Worm (Caenorhabditis elegans) whole organism, young adult: ENCODE measurements around the gene ent-7.

Experiments used
- B0019.2 ChIP-seq: fragments of 200-800 bp; sonication (Bioruptor generic); conservative IDR thresholded peaks from 2 replicates; pipeline ENCODE4 v1.3.6; 2022; ENCODE audit warnings: missing genetic modification reagents, missing genetic modification characterization, missing compliant biosample characterization
- B0035.1 ChIP-seq: sonication (generic microtip); optimal IDR thresholded peaks from 2 replicates; lab custom pipeline; 2016; ENCODE audit warnings: missing genetic modification characterization, mild to moderate bottlenecking, missing compliant biosample characterization, missing genotype, missing genetic modification reagents
- B0336.3 ChIP-seq: fragments of 200-800 bp; sonication (Bioruptor generic); IDR thresholded peaks from 2 replicates; pipeline ENCODE4 v1.3.6; 2022; ENCODE audit warnings: missing genetic modification characterization, missing compliant biosample characterization
- C06A6.2 ChIP-seq: fragments of 200-800 bp; sonication (Bioruptor generic); conservative IDR thresholded peaks from 2 replicates; pipeline ENCODE4 v1.3.6; 2022; ENCODE audit warnings: missing genetic modification characterization, missing compliant biosample characterization
- F22D6.2 ChIP-seq: sonication (generic microtip); optimal IDR thresholded peaks from 2 replicates; lab custom pipeline; 2016; ENCODE audit warnings: mild to moderate bottlenecking, missing genetic modification characterization, missing compliant biosample characterization
- F23B12.7 ChIP-seq: sonication (generic microtip); optimal IDR thresholded peaks from 2 replicates; lab custom pipeline; 2017; ENCODE audit warnings: missing genetic modification characterization, mild to moderate bottlenecking, missing compliant biosample characterization, antibody characterized with exemption, moderate library complexity; ENCODE audit not compliant: insufficient read depth
- F33H1.4 ChIP-seq: fragments of 200-800 bp; sonication (Bioruptor generic); IDR thresholded peaks from 2 replicates; pipeline ENCODE4 v1.3.6; 2022; ENCODE audit warnings: missing genetic modification reagents, missing genetic modification characterization, missing compliant biosample characterization
- F57A8.1 ChIP-seq: fragments of 200-800 bp; sonication (Bioruptor generic); optimal IDR thresholded peaks from 2 replicates; lab custom pipeline; 2018; ENCODE audit warnings: mild to moderate bottlenecking, missing genetic modification characterization, moderate library complexity, missing compliant biosample characterization
- K12H6.12 ChIP-seq: fragments of 200-800 bp; sonication (Bioruptor generic); optimal IDR thresholded peaks from 2 replicates; lab custom pipeline; 2018; ENCODE audit warnings: mild to moderate bottlenecking, missing genetic modification characterization, missing compliant biosample characterization
- akir-1 ChIP-seq: fragments of 200-800 bp; sonication (Bioruptor generic); optimal IDR thresholded peaks from 2 replicates; lab custom pipeline; 2018; ENCODE audit warnings: mild to moderate bottlenecking, missing genetic modification characterization, moderate library complexity, missing compliant biosample characterization
- atf-7 ChIP-seq: sonication (generic microtip); optimal IDR thresholded peaks from 2 replicates; lab custom pipeline; 2017; ENCODE audit warnings: mild to moderate bottlenecking, missing genetic modification characterization, missing compliant biosample characterization
- ceh-27 ChIP-seq: fragments of 200-800 bp; sonication (Bioruptor generic); optimal IDR thresholded peaks from 2 replicates; lab custom pipeline; 2018; ENCODE audit warnings: mild to moderate bottlenecking, missing genetic modification characterization, moderate library complexity, missing compliant biosample characterization
- ceh-40 ChIP-seq: fragments of 200-800 bp; sonication (Bioruptor generic); IDR thresholded peaks from 2 replicates; pipeline ENCODE4 v1.3.6; 2022; ENCODE audit warnings: missing genetic modification characterization, missing compliant biosample characterization
- ceh-91 ChIP-seq: fragments of 200-800 bp; sonication (Bioruptor generic); IDR thresholded peaks from 2 replicates; pipeline ENCODE4 v1.3.6; 2022; ENCODE audit warnings: missing genetic modification reagents, missing genetic modification characterization, missing compliant biosample characterization
- dpff-1 ChIP-seq: sonication (generic microtip); optimal IDR thresholded peaks from 2 replicates; lab custom pipeline; 2017; ENCODE audit warnings: mild to moderate bottlenecking, missing genetic modification characterization, missing compliant biosample characterization
- efl-1 ChIP-seq: fragments of 150-350 bp; optimal IDR thresholded peaks from 2 replicates; lab custom pipeline; 2014; ENCODE audit warnings: missing biosample characterization, missing genetic modification reagents, missing genetic modification characterization
- egl-18 ChIP-seq: fragments of 200-800 bp; sonication (Bioruptor generic); IDR thresholded peaks from 2 replicates; pipeline ENCODE4 v1.3.6; 2022; ENCODE audit warnings: missing genetic modification reagents, missing genetic modification characterization, missing compliant biosample characterization
- ets-4 ChIP-seq: fragments of 200-800 bp; sonication (Bioruptor generic); optimal IDR thresholded peaks from 2 replicates; lab custom pipeline; 2018; ENCODE audit warnings: mild to moderate bottlenecking, missing genetic modification characterization, missing compliant biosample characterization
- gei-17 ChIP-seq: fragments of 200-800 bp; sonication (Bioruptor generic); optimal IDR thresholded peaks from 2 replicates; lab custom pipeline; 2018; ENCODE audit warnings: mild to moderate bottlenecking, missing genetic modification characterization, missing compliant biosample characterization
- hlh-26 ChIP-seq: fragments of 200-800 bp; sonication (Bioruptor generic); conservative IDR thresholded peaks from 2 replicates; pipeline ENCODE4 v1.3.6; 2022; ENCODE audit warnings: missing genetic modification reagents, missing genetic modification characterization, missing compliant biosample characterization
- hrde-1 ChIP-seq: sonication (generic microtip); optimal IDR thresholded peaks from 2 replicates; lab custom pipeline; 2016; ENCODE audit warnings: missing genetic modification characterization, mild to moderate bottlenecking, missing compliant biosample characterization, moderate library complexity, missing genotype, missing genetic modification reagents, borderline replicate concordance
- let-607 ChIP-seq, 2 experiments: fragments of 200-800 bp in 1 of 2; sonication (Bioruptor generic) in 1 of 2; sonication (generic microtip) in 1 of 2; optimal IDR thresholded peaks; 2 replicates each; lab custom pipeline; 2016 to 2018; ENCODE audit warnings: mild to moderate bottlenecking in 2 of 2, missing compliant biosample characterization in 2 of 2, missing genetic modification characterization in 2 of 2, moderate library complexity in 2 of 2, missing genotype in 1 of 2
- mcd-1 ChIP-seq: fragments of 200-800 bp; sonication (Bioruptor generic); IDR thresholded peaks from 2 replicates; pipeline ENCODE4 v1.3.6; 2022; ENCODE audit warnings: missing genetic modification reagents, missing genetic modification characterization, missing compliant biosample characterization
- mel-28 ChIP-seq: sonication (generic microtip); optimal IDR thresholded peaks from 2 replicates; lab custom pipeline; 2016; ENCODE audit warnings: borderline replicate concordance, mild to moderate bottlenecking, missing genetic modification characterization, missing compliant biosample characterization
- mes-4 ChIP-seq: sonication (generic microtip); optimal IDR thresholded peaks from 2 replicates; lab custom pipeline; 2016; ENCODE audit warnings: missing genotype, missing genetic modification characterization, missing compliant biosample characterization
- nhr-120 ChIP-seq: fragments of 200-800 bp; sonication (Bioruptor generic); IDR thresholded peaks from 2 replicates; pipeline ENCODE4 v1.3.6; 2022; ENCODE audit warnings: missing genetic modification characterization, missing compliant biosample characterization
- nhr-80 ChIP-seq: sonication (generic microtip); optimal IDR thresholded peaks from 2 replicates; lab custom pipeline; 2016; ENCODE audit warnings: missing genetic modification characterization, missing compliant biosample characterization
- nhr-90 ChIP-seq: sonication (generic microtip); optimal IDR thresholded peaks from 2 replicates; lab custom pipeline; 2016; ENCODE audit warnings: missing genotype, mild to moderate bottlenecking, missing genetic modification characterization, missing compliant biosample characterization
- rec-8 ChIP-seq, 2 experiments: sonication (generic microtip); optimal IDR thresholded peaks; 2 replicates each; lab custom pipeline; 2016; ENCODE audit warnings: mild to moderate bottlenecking in 2 of 2, missing genetic modification characterization in 2 of 2, missing genetic modification reagents in 2 of 2, missing genotype in 2 of 2, missing biosample characterization in 1 of 2, missing compliant biosample characterization in 1 of 2, moderate library complexity in 1 of 2
- repo-1 ChIP-seq: sonication (generic microtip); optimal IDR thresholded peaks from 2 replicates; lab custom pipeline; 2017; ENCODE audit warnings: mild to moderate bottlenecking, missing genetic modification characterization, missing compliant biosample characterization
- sdz-38 ChIP-seq: sonication (generic microtip); optimal IDR thresholded peaks from 2 replicates; lab custom pipeline; 2016; ENCODE audit warnings: missing genotype, missing genetic modification characterization, missing compliant biosample characterization
- snpc-1.1 ChIP-seq: sonication (generic microtip); optimal IDR thresholded peaks from 2 replicates; lab custom pipeline; 2017; ENCODE audit warnings: missing genetic modification characterization, mild to moderate bottlenecking, missing compliant biosample characterization, antibody characterized with exemption, moderate library complexity, missing genotype, missing genetic modification reagents; ENCODE audit not compliant: insufficient read depth
- snpc-1.3 ChIP-seq: sonication (generic microtip); optimal IDR thresholded peaks from 2 replicates; lab custom pipeline; 2017; ENCODE audit warnings: missing genetic modification characterization, mild to moderate bottlenecking, missing compliant biosample characterization, antibody characterized with exemption, moderate library complexity, missing genotype, missing genetic modification reagents; ENCODE audit not compliant: insufficient read depth
- snpc-3.4 ChIP-seq: sonication (generic microtip); optimal IDR thresholded peaks from 2 replicates; lab custom pipeline; 2017; ENCODE audit warnings: missing genetic modification characterization, mild to moderate bottlenecking, missing compliant biosample characterization, antibody characterized with exemption, moderate library complexity, missing genotype, missing genetic modification reagents
- tbp1 ChIP-seq: fragments of 200-800 bp; sonication (Bioruptor generic); optimal IDR thresholded peaks from 2 replicates; lab custom pipeline; 2018; ENCODE audit warnings: mild to moderate bottlenecking, missing genetic modification characterization, missing compliant biosample characterization
- tbx-9 ChIP-seq: sonication (generic microtip); optimal IDR thresholded peaks from 2 replicates; lab custom pipeline; 2016; ENCODE audit warnings: borderline replicate concordance, missing genetic modification characterization, inconsistent platforms, missing compliant biosample characterization
- zfh-2 ChIP-seq: fragments of 200-800 bp; sonication (Bioruptor generic); conservative IDR thresholded peaks from 2 replicates; pipeline ENCODE4 v1.3.6; 2022; ENCODE audit warnings: missing genetic modification reagents, missing genetic modification characterization, missing compliant biosample characterization
- ztf-22 ChIP-seq: fragments of 200-800 bp; sonication (Bioruptor generic); optimal IDR thresholded peaks from 2 replicates; lab custom pipeline; 2018; ENCODE audit warnings: mild to moderate bottlenecking, missing genetic modification characterization, moderate library complexity, missing compliant biosample characterization
- ztf-3 ChIP-seq: fragments of 200-800 bp; sonication (Bioruptor generic); optimal IDR thresholded peaks from 2 replicates; lab custom pipeline; 2018; ENCODE audit warnings: mild to moderate bottlenecking, missing genetic modification characterization, missing compliant biosample characterization

Gene ent-7

ce11 chrIV:10059175-10059574, 42.1 kb downstream of the ent-7 start:
- TF ChIP-seq nhr-90 (no peak), let-607 (tag; optimal IDR thresholded peaks at IDR 0.05; lab: Kevin White, UChicago) (peak in 1 of 2 experiments; percentile 53), mes-4 (no peak), snpc-1.1 (tag; lab: Kevin White, UChicago) (no peak), snpc-3.4 (tag; lab: Kevin White, UChicago) (no peak), ztf-22 (GFP tag; lab: Kevin White, UChicago) (peak; percentile 17), ets-4 (peak; percentile 40), nhr-80 (peak; percentile 73), B0336.3 (no peak), atf-7 (tag; lab: Kevin White, UChicago) (peak; percentile 4)
- TF ChIP-seq, all 124 proteins: peak for 5

- TF ChIP-seq ceh-91 (GFP tag; lab: Robert Waterston, UW) = no peak
- TF ChIP-seq nhr-80 = peak; percentile 31
These were observed 43.7 kb downstream of the ent-7 start for ce11 chrIV:10060795-10061194.

ce11 chrIV:10062728-10063127, 45.7 kb downstream of the ent-7 start, which contains the start of gene ipla-7:
Gene ipla-7, minus strand, starts transcription at chrIV:10062849.
- TF ChIP-seq nhr-80 = peak; percentile 16
- TF ChIP-seq B0035.1 = no peak

- no peak for TF ChIP-seq nhr-120
- TF ChIP-seq tbx-9 (tag; lab: Kevin White, UChicago) = no peak
- no peak for TF ChIP-seq B0019.2
- TF ChIP-seq F23B12.7 = no peak
- no peak for TF ChIP-seq sdz-38
- no peak for TF ChIP-seq ceh-27
- TF ChIP-seq hlh-26 = no peak
- TF ChIP-seq ztf-22 (GFP tag; lab: Kevin White, UChicago) = no peak
- no peak for TF ChIP-seq K12H6.12 (tag; lab: Kevin White, UChicago)
- TF ChIP-seq akir-1 (GFP tag; lab: Kevin White, UChicago) = no peak
- TF ChIP-seq snpc-1.3 = no peak
- no peak for TF ChIP-seq mcd-1 (GFP tag; lab: Robert Waterston, UW)
- no peak for TF ChIP-seq gei-17 (GFP tag; lab: Kevin White, UChicago)
- no peak for TF ChIP-seq repo-1 (tag; lab: Kevin White, UChicago)
- no peak for TF ChIP-seq nhr-80
- TF ChIP-seq ztf-3 = no peak
- TF ChIP-seq rec-8 (tag; optimal IDR thresholded peaks at IDR 0.05; lab: Kevin White, UChicago) = no peak
These were observed 46.9 kb downstream of the ent-7 start for ce11 chrIV:10063941-10064340.

ce11 chrIV:10065159-10065558, 48.1 kb downstream of the ent-7 start:
- TF ChIP-seq repo-1 (tag; lab: Kevin White, UChicago) = no peak
- TF ChIP-seq C06A6.2 = no peak
- no peak for TF ChIP-seq nhr-120
- TF ChIP-seq mes-4 = no peak
- no peak for TF ChIP-seq efl-1 (GFP tag; lab: Kevin White, UChicago)
- no peak for TF ChIP-seq tbp1 (GFP tag; lab: Kevin White, UChicago)
- TF ChIP-seq F22D6.2 (tag; lab: Kevin White, UChicago) = no peak
- TF ChIP-seq snpc-3.4 (tag; lab: Kevin White, UChicago) = no peak
- no peak for TF ChIP-seq mel-28 (tag; lab: Kevin White, UChicago)
- TF ChIP-seq F33H1.4 (GFP tag; lab: Robert Waterston, UW) = no peak
- no peak for TF ChIP-seq zfh-2 (GFP tag; lab: Robert Waterston, UW)
- TF ChIP-seq hrde-1 (tag; lab: Kevin White, UChicago) = no peak
- TF ChIP-seq F57A8.1 (GFP tag; lab: Kevin White, UChicago) = no peak
- no peak for TF ChIP-seq ceh-40 (GFP tag; lab: Robert Waterston, UW)
- no peak for TF ChIP-seq egl-18
- TF ChIP-seq dpff-1 (tag; lab: Kevin White, UChicago) = no peak
